Worm (Caenorhabditis elegans): ENCODE results near the gene klp-17.

klp-17 gene

ce11 chrII:11472542-11472941 is 5.1 kb upstream of the klp-17 start (continued):
- TF ChIP-seq elt-1 (tag; optimal IDR thresholded peaks at IDR 0.05) = no peak
- TF ChIP-seq jun-1 (tag; optimal IDR thresholded peaks at IDR 0.05) = peak; percentile 46
- TF ChIP-seq nhr-237 (tag; optimal IDR thresholded peaks at IDR 0.05) = no peak
- no peak for TF ChIP-seq egl-27 (tag; optimal IDR thresholded peaks at IDR 0.05)
- TF ChIP-seq sea-2 (GFP tag; optimal IDR thresholded peaks at IDR 0.05) = no peak
- TF ChIP-seq mdl-1 (tag; optimal IDR thresholded peaks at IDR 0.05) = peak; percentile 4
- no peak for TF ChIP-seq lin-15B (tag; optimal IDR thresholded peaks at IDR 0.05)
- TF ChIP-seq nfya-1 (tag; optimal IDR thresholded peaks at IDR 0.05; ENCODE audit: insufficient read depth) = no peak
- TF ChIP-seq unc-39 (tag; optimal IDR thresholded peaks at IDR 0.05) = no peak
- TF ChIP-seq nhr-23 (tag; optimal IDR thresholded peaks at IDR 0.05) = no peak
- peak; percentile 5 for TF ChIP-seq pha-4 (tag; optimal IDR thresholded peaks at IDR 0.05)
- no peak for TF ChIP-seq lsy-12 (tag; optimal IDR thresholded peaks at IDR 0.05)
- TF ChIP-seq nhr-67 (tag; optimal IDR thresholded peaks at IDR 0.05) = no peak
- TF ChIP-seq egl-5 (tag; optimal IDR thresholded peaks at IDR 0.05) = no peak
- no peak for TF ChIP-seq fkh-2 (tag; optimal IDR thresholded peaks at IDR 0.05)
- no peak for TF ChIP-seq nhr-12 (tag; optimal IDR thresholded peaks at IDR 0.05)
- no peak for TF ChIP-seq fos-1 (tag; optimal IDR thresholded peaks at IDR 0.05)
- TF ChIP-seq nhr-76 (tag; optimal IDR thresholded peaks at IDR 0.05) = no peak

DNA sequence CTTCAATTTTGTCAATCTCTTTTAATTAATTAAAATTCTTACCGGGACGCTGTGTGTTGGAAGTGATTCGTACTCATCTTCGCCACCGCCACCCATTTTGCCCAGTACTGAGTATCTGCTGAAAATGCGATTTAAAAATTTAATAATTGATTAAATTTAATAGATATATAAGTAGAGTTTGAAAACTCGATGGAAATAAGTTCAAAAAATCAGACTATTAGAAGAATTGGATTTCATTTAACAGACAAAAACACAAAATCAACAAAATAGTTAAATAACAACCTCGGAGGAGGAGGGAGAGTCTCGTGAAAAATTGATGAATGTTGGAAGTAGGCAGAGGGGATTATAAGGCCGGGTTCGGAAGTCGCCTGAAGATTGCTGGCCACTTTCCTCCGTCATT is 4.5 kb upstream of the klp-17 start, which contains the start of gene mfn-1:
mfn-1 (minus strand) TSS at position 101 of the 400 bp plus-strand sequence.
- TF ChIP-seq R02D3.7 (tag; optimal IDR thresholded peaks at IDR 0.05) (no peak), nhr-67 (tag; optimal IDR thresholded peaks at IDR 0.05) (no peak), aly-2 (tag; optimal IDR thresholded peaks at IDR 0.05) (no peak), lsy-12 (tag; optimal IDR thresholded peaks at IDR 0.05) (no peak), jun-1 (tag; optimal IDR thresholded peaks at IDR 0.05) (no peak), mdl-1 (tag; optimal IDR thresholded peaks at IDR 0.05) (no peak), ceh-28 (tag; optimal IDR thresholded peaks at IDR 0.05) (no peak), fos-1 (tag; optimal IDR thresholded peaks at IDR 0.05) (no peak), eor-1 (tag; optimal IDR thresholded peaks at IDR 0.05) (no peak), elt-3 (tag; optimal IDR thresholded peaks at IDR 0.05) (no peak), ceh-9 (tag; optimal IDR thresholded peaks at IDR 0.05) (no peak), snpc-4 (tag; optimal IDR thresholded peaks at IDR 0.05) (no peak), hmg-11 (tag; optimal IDR thresholded peaks at IDR 0.05) (no peak)

ce11 chrII:11469574-11470108 is 2.2 kb upstream of the klp-17 start, which contains the start of gene cisd-1:
cisd-1 (minus strand) TSS chrII:11469624.
- TF ChIP-seq pqm-1 (tag; optimal IDR thresholded peaks at IDR 0.05) (peak; percentile 52), tbx-2 (tag; optimal IDR thresholded peaks at IDR 0.05) (no peak), lin-15B (tag; optimal IDR thresholded peaks at IDR 0.05) (no peak), ztf-4 (tag; optimal IDR thresholded peaks at IDR 0.05) (no peak), nfya-1 (tag; optimal IDR thresholded peaks at IDR 0.05; ENCODE audit: insufficient read depth) (peak; percentile 21), elt-2 (tag; optimal IDR thresholded peaks at IDR 0.05) (peak; percentile 65), pha-4 (tag; optimal IDR thresholded peaks at IDR 0.05) (peak; percentile 27)

DNA sequence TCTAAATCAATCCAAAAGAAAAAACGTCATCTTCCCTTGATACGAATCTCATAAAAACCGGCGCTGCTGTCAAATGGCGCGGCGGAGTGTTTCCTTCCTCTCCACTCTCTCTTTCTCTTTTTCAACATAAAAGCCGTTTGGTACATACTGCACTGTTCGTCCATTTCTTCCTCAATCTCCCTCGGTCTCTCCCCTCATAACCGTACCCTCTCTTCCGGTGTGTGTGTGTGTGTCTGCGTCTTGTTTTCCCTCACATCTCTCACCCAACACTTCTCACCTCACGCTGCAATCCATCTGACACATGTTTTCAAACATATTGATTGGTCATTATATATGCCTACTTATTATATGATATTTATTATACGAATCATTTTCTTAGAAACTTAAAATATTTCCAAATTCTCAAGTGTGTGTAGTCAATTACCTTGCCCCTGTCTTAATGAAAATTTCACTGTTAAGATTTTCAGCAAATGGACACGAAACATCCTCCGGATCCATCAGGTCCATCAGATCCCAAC is 3.0 kb downstream of the klp-17 start, which contains the start of the genes aars-1 and rga-1:
aars-1 (minus strand) TSS at position 71 of the 518 bp plus-strand sequence.
rga-1 (plus strand) TSS at position 468 of the 518 bp plus-strand sequence.
- TF ChIP-seq ceh-82 (tag; optimal IDR thresholded peaks at IDR 0.05) (no peak), nhr-76 (tag; optimal IDR thresholded peaks at IDR 0.05) (no peak), daf-12 (tag; optimal IDR thresholded peaks at IDR 0.05) (no peak), nhr-237 (tag; optimal IDR thresholded peaks at IDR 0.05) (no peak), hmg-11 (tag; optimal IDR thresholded peaks at IDR 0.05) (peak; percentile 60), aly-2 (tag; optimal IDR thresholded peaks at IDR 0.05) (no peak), ama-1 (optimal IDR thresholded peaks at IDR 0.05) (no peak), zag-1 (tag; optimal IDR thresholded peaks at IDR 0.05) (no peak), nhr-12 (tag; optimal IDR thresholded peaks at IDR 0.05) (no peak), nhr-28 (tag; optimal IDR thresholded peaks at IDR 0.05) (no peak), elt-2 (tag; optimal IDR thresholded peaks at IDR 0.05) (peak; percentile 76), mml-1 (tag; optimal IDR thresholded peaks at IDR 0.05) (no peak), pha-4 (tag; optimal IDR thresholded peaks at IDR 0.05) (peak; percentile 70), lsy-12 (tag; optimal IDR thresholded peaks at IDR 0.05) (no peak), unc-39 (tag; optimal IDR thresholded peaks at IDR 0.05) (no peak), skn-1 (tag; optimal IDR thresholded peaks at IDR 0.05) (no peak), ceh-16 (tag; optimal IDR thresholded peaks at IDR 0.05) (no peak), fkh-2 (tag; optimal IDR thresholded peaks at IDR 0.05) (peak; percentile 53), ztf-11 (tag; optimal IDR thresholded peaks at IDR 0.05) (no peak), nhr-25 (tag; optimal IDR thresholded peaks at IDR 0.05) (peak; percentile 83), lin-15B (tag; optimal IDR thresholded peaks at IDR 0.05) (peak; percentile 28), elt-1 (tag; optimal IDR thresholded peaks at IDR 0.05) (peak; percentile 34), nhr-67 (tag; optimal IDR thresholded peaks at IDR 0.05) (no peak), unc-62 (GFP tag; optimal IDR thresholded peaks at IDR 0.05) (no peak), fos-1 (tag; optimal IDR thresholded peaks at IDR 0.05) (no peak), sea-2 (GFP tag; optimal IDR thresholded peaks at IDR 0.05) (no peak), nfya-1 (tag; optimal IDR thresholded peaks at IDR 0.05; ENCODE audit: insufficient read depth) (peak; percentile 61), egl-27 (tag; optimal IDR thresholded peaks at IDR 0.05) (no peak), lin-39 (tag; optimal IDR thresholded peaks at IDR 0.05) (no peak), pqm-1 (tag; optimal IDR thresholded peaks at IDR 0.05) (peak; percentile 82), tbx-2 (tag; optimal IDR thresholded peaks at IDR 0.05) (no peak), ztf-4 (tag; optimal IDR thresholded peaks at IDR 0.05) (no peak), fkh-10 (GFP tag; optimal IDR thresholded peaks at IDR 0.05) (no peak), eor-1 (tag; optimal IDR thresholded peaks at IDR 0.05) (no peak)

All from whole organism, L3 larva.